Worm (Caenorhabditis elegans) whole organism, late embryonic: ENCODE results near the gene col-132.

Experiments used
- C38D4.7 ChIP-seq: fragments of 200-800 bp; sonication (Bioruptor generic); optimal IDR thresholded peaks from 2 replicates; lab custom pipeline; 2018; ENCODE audit warnings: mild to moderate bottlenecking, missing genetic modification characterization, moderate library complexity, missing compliant biosample characterization
- F13H6.1 ChIP-seq: sonication (generic microtip); optimal IDR thresholded peaks from 2 replicates; lab custom pipeline; 2016; ENCODE audit warnings: missing genetic modification characterization, missing compliant biosample characterization
- K02D7.2 ChIP-seq: sonication (generic microtip); optimal IDR thresholded peaks from 2 replicates; lab custom pipeline; 2017; ENCODE audit warnings: mild to moderate bottlenecking, missing genetic modification characterization, missing compliant biosample characterization
- K09A11.1 ChIP-seq: sonication (generic microtip); optimal IDR thresholded peaks from 2 replicates; lab custom pipeline; 2017; ENCODE audit warnings: antibody characterized with exemption, mild to moderate bottlenecking, missing genetic modification characterization, missing compliant biosample characterization; ENCODE audit not compliant: insufficient read depth
- Y22D7AL.16 ChIP-seq: sonication (generic microtip); optimal IDR thresholded peaks from 2 replicates; lab custom pipeline; 2016; ENCODE audit warnings: missing genetic modification characterization, missing compliant biosample characterization
- ahr-1 ChIP-seq: sonication (generic microtip); optimal IDR thresholded peaks from 2 replicates; lab custom pipeline; 2016; ENCODE audit warnings: missing genetic modification characterization, missing compliant biosample characterization
- ama-1 ChIP-seq: fragments of 150-350 bp; optimal IDR thresholded peaks from 2 replicates; lab custom pipeline; 2014
- ceh-14 ChIP-seq: sonication (generic microtip); optimal IDR thresholded peaks from 2 replicates; lab custom pipeline; 2016; ENCODE audit warnings: missing genotype, missing genetic modification characterization, missing compliant biosample characterization
- ceh-19 ChIP-seq: fragments of 200-800 bp; sonication (Bioruptor generic); optimal IDR thresholded peaks from 2 replicates; lab custom pipeline; 2018; ENCODE audit warnings: mild to moderate bottlenecking, missing genetic modification characterization, missing compliant biosample characterization
- ceh-22 ChIP-seq: sonication (generic microtip); optimal IDR thresholded peaks from 2 replicates; lab custom pipeline; 2017; ENCODE audit warnings: missing biosample characterization, missing genetic modification characterization
- ceh-24 ChIP-seq: sonication (generic microtip); optimal IDR thresholded peaks from 2 replicates; lab custom pipeline; 2016; ENCODE audit warnings: mild to moderate bottlenecking, missing genetic modification characterization, missing compliant biosample characterization
- ceh-30 ChIP-seq: fragments of 150-350 bp; optimal IDR thresholded peaks from 2 replicates; lab custom pipeline; 2014; ENCODE audit warnings: missing biosample characterization, missing genetic modification characterization
- ceh-31 ChIP-seq: sonication (generic microtip); optimal IDR thresholded peaks from 2 replicates; lab custom pipeline; 2016; ENCODE audit warnings: missing genetic modification characterization, missing compliant biosample characterization
- ceh-34 ChIP-seq: sonication (generic microtip); optimal IDR thresholded peaks from 2 replicates; lab custom pipeline; 2016; ENCODE audit warnings: mild to moderate bottlenecking, missing genetic modification characterization, missing compliant biosample characterization
- ceh-45 ChIP-seq: fragments of 200-800 bp; sonication (Bioruptor generic); IDR thresholded peaks from 2 replicates; pipeline ENCODE4 v1.3.6; 2022; ENCODE audit warnings: missing genetic modification reagents, missing genetic modification characterization, missing compliant biosample characterization
- ceh-48 ChIP-seq: sonication (generic microtip); optimal IDR thresholded peaks from 2 replicates; lab custom pipeline; 2016; ENCODE audit warnings: missing genetic modification characterization, inconsistent platforms, missing compliant biosample characterization
- ceh-9 ChIP-seq: sonication (generic microtip); optimal IDR thresholded peaks from 2 replicates; lab custom pipeline; 2016; ENCODE audit warnings: mild to moderate bottlenecking, missing genetic modification characterization, inconsistent platforms, missing compliant biosample characterization
- che-1 ChIP-seq: sonication (generic microtip); optimal IDR thresholded peaks from 2 replicates; lab custom pipeline; 2016; ENCODE audit warnings: mild to moderate bottlenecking, missing genetic modification characterization, missing compliant biosample characterization
- dmd-4 ChIP-seq: sonication (generic microtip); optimal IDR thresholded peaks from 2 replicates; lab custom pipeline; 2016; ENCODE audit warnings: borderline replicate concordance, missing genetic modification characterization, missing compliant biosample characterization
- dve-1 ChIP-seq: sonication (generic microtip); optimal IDR thresholded peaks from 2 replicates; lab custom pipeline; 2017; ENCODE audit warnings: antibody characterized with exemption, mild to moderate bottlenecking, missing genetic modification characterization, missing compliant biosample characterization
- elt-2 ChIP-seq: sonication (generic microtip); optimal IDR thresholded peaks from 2 replicates; lab custom pipeline; 2016; ENCODE audit warnings: missing genetic modification reagents, missing genetic modification characterization, missing compliant biosample characterization
- elt-4 ChIP-seq: sonication (generic microtip); optimal IDR thresholded peaks from 2 replicates; lab custom pipeline; 2016; ENCODE audit warnings: missing genetic modification characterization, missing compliant biosample characterization
- ets-4 ChIP-seq: sonication (generic microtip); optimal IDR thresholded peaks from 2 replicates; lab custom pipeline; 2016; ENCODE audit warnings: missing genetic modification characterization, missing compliant biosample characterization
- fax-1 ChIP-seq: sonication (generic microtip); optimal IDR thresholded peaks from 2 replicates; lab custom pipeline; 2016; ENCODE audit warnings: missing genotype, missing genetic modification characterization, missing compliant biosample characterization
- fkh-6 ChIP-seq: sonication (generic microtip); optimal IDR thresholded peaks from 2 replicates; lab custom pipeline; 2016; ENCODE audit warnings: missing genetic modification characterization, missing compliant biosample characterization
- gmeb-2 ChIP-seq: sonication (generic microtip); optimal IDR thresholded peaks from 2 replicates; lab custom pipeline; 2016; ENCODE audit warnings: missing genetic modification characterization, inconsistent platforms, missing compliant biosample characterization
- hlh-15 ChIP-seq: sonication (generic microtip); optimal IDR thresholded peaks from 2 replicates; lab custom pipeline; 2016; ENCODE audit warnings: missing genetic modification characterization, missing compliant biosample characterization
- hlh-8 ChIP-seq: sonication (generic microtip); optimal IDR thresholded peaks from 2 replicates; lab custom pipeline; 2016; ENCODE audit warnings: missing genotype, missing genetic modification characterization, missing compliant biosample characterization
- lim-6 ChIP-seq: sonication (generic microtip); optimal IDR thresholded peaks from 2 replicates; lab custom pipeline; 2016; ENCODE audit warnings: missing genetic modification characterization, missing compliant biosample characterization
- madf-2 ChIP-seq: sonication (generic microtip); optimal IDR thresholded peaks from 2 replicates; lab custom pipeline; 2017; ENCODE audit warnings: missing genetic modification characterization, missing compliant biosample characterization
- mec-3 ChIP-seq: sonication (generic microtip); optimal IDR thresholded peaks from 2 replicates; lab custom pipeline; 2016; ENCODE audit warnings: borderline replicate concordance, missing genetic modification characterization, missing compliant biosample characterization
- nfya-1 ChIP-seq: sonication (generic microtip); optimal IDR thresholded peaks from 2 replicates; lab custom pipeline; 2017; ENCODE audit warnings: missing genetic modification characterization, mild to moderate bottlenecking, missing compliant biosample characterization, antibody characterized with exemption, moderate library complexity
- nhr-11 ChIP-seq: fragments of 150-350 bp; optimal IDR thresholded peaks from 2 replicates; lab custom pipeline; 2014; ENCODE audit warnings: missing biosample characterization, missing genetic modification characterization
- nhr-232 ChIP-seq: sonication (generic microtip); optimal IDR thresholded peaks from 2 replicates; lab custom pipeline; 2016; ENCODE audit warnings: missing genetic modification characterization, missing compliant biosample characterization
- npax-4 ChIP-seq: sonication (generic microtip); optimal IDR thresholded peaks from 2 replicates; lab custom pipeline; 2016; ENCODE audit warnings: missing genetic modification characterization, missing compliant biosample characterization
- odd-2 ChIP-seq: sonication (generic microtip); optimal IDR thresholded peaks from 2 replicates; lab custom pipeline; 2017; ENCODE audit warnings: antibody characterized with exemption, mild to moderate bottlenecking, missing genetic modification characterization, missing compliant biosample characterization
- pag-3 ChIP-seq: sonication (generic microtip); optimal IDR thresholded peaks from 2 replicates; lab custom pipeline; 2016; ENCODE audit warnings: missing compliant biosample characterization, missing genetic modification characterization, borderline replicate concordance
- pha-2 ChIP-seq: sonication (generic microtip); optimal IDR thresholded peaks from 2 replicates; lab custom pipeline; 2017; ENCODE audit warnings: mild to moderate bottlenecking, missing genetic modification characterization, missing compliant biosample characterization
- pha-4 ChIP-seq: fragments of 150-350 bp; optimal IDR thresholded peaks from 2 replicates; lab custom pipeline; 2018; ENCODE audit warnings: missing biosample characterization, missing genetic modification reagents, missing genetic modification characterization
- pros-1 ChIP-seq: fragments of 150-350 bp; optimal IDR thresholded peaks from 2 replicates; lab custom pipeline; 2014; ENCODE audit warnings: missing biosample characterization, missing genetic modification reagents, missing genetic modification characterization
- ref-2 ChIP-seq: sonication (generic microtip); optimal IDR thresholded peaks from 2 replicates; lab custom pipeline; 2016; ENCODE audit warnings: missing genetic modification characterization, missing compliant biosample characterization
- rnt-1 ChIP-seq: sonication (generic microtip); optimal IDR thresholded peaks from 2 replicates; lab custom pipeline; 2016; ENCODE audit warnings: missing genetic modification characterization, missing compliant biosample characterization
- sdc-2 ChIP-seq: sonication (generic microtip); optimal IDR thresholded peaks from 2 replicates; lab custom pipeline; 2016; ENCODE audit warnings: missing genotype, missing genetic modification characterization, missing compliant biosample characterization
- sox-2 ChIP-seq: fragments of 200-800 bp; sonication (Bioruptor generic); IDR thresholded peaks from 2 replicates; pipeline ENCODE4 v1.3.6; 2022; ENCODE audit warnings: missing genetic modification reagents, missing genetic modification characterization, missing compliant biosample characterization
- sox-4 ChIP-seq: sonication (generic microtip); optimal IDR thresholded peaks from 2 replicates; lab custom pipeline; 2017; ENCODE audit warnings: mild to moderate bottlenecking, missing genetic modification characterization, inconsistent platforms, missing compliant biosample characterization
- syd-9 ChIP-seq: sonication (generic microtip); optimal IDR thresholded peaks from 2 replicates; lab custom pipeline; 2016; ENCODE audit warnings: mild to moderate bottlenecking, missing genetic modification characterization, moderate library complexity, missing compliant biosample characterization
- tbx-2 ChIP-seq: sonication (generic microtip); optimal IDR thresholded peaks from 2 replicates; lab custom pipeline; 2016; ENCODE audit warnings: missing genetic modification characterization, missing compliant biosample characterization
- ttx-3 ChIP-seq: sonication (generic microtip); optimal IDR thresholded peaks from 2 replicates; lab custom pipeline; 2016; ENCODE audit warnings: missing genetic modification reagents, missing genetic modification characterization, missing compliant biosample characterization
- unc-3 ChIP-seq, 2 experiments: fragments of 200-800 bp in 1 of 2; sonication (Bioruptor generic) in 1 of 2; sonication (generic microtip) in 1 of 2; conservative IDR thresholded peaks in 1 of 2; optimal IDR thresholded peaks in 1 of 2; 2 replicates each; pipeline versions ENCODE4 v1.3.6 to Lab custom; 2016 to 2022; ENCODE audit warnings: missing compliant biosample characterization in 2 of 2, missing genetic modification characterization in 2 of 2, missing genetic modification reagents in 1 of 2
- unc-42 ChIP-seq: sonication (generic microtip); optimal IDR thresholded peaks from 2 replicates; lab custom pipeline; 2016; ENCODE audit warnings: missing genotype, missing genetic modification characterization, missing compliant biosample characterization
- unc-55 ChIP-seq: sonication (generic microtip); optimal IDR thresholded peaks from 2 replicates; lab custom pipeline; 2017; ENCODE audit warnings: missing biosample characterization, missing genetic modification reagents, missing genetic modification characterization
- unc-86 ChIP-seq: sonication (generic microtip); optimal IDR thresholded peaks from 2 replicates; lab custom pipeline; 2016; ENCODE audit warnings: missing genetic modification characterization, missing compliant biosample characterization
- zip-5 ChIP-seq: sonication (generic microtip); optimal IDR thresholded peaks from 2 replicates; lab custom pipeline; 2016; ENCODE audit warnings: missing genetic modification characterization, missing compliant biosample characterization
- ztf-16 ChIP-seq: sonication (generic microtip); optimal IDR thresholded peaks from 2 replicates; lab custom pipeline; 2017; ENCODE audit warnings: missing genetic modification characterization, missing compliant biosample characterization

The col-132 gene

ce11 chrIV:13098652-13099051 is 7.8 kb upstream of the col-132 start, which contains the start of the genes dli-1, tin-9.2 and exos-4.1:
Gene dli-1, minus strand, starts transcription at chrIV:13098792.
Gene tin-9.2, plus strand, starts transcription at chrIV:13098995.
Gene exos-4.1, plus strand, starts transcription at chrIV:13098999.
- TF ChIP-seq K02D7.2 (tag; lab: Kevin White, UChicago) (no peak), ceh-30 (tag; lab: Kevin White, UChicago) (no peak), lim-6 (tag; lab: Kevin White, UChicago) (no peak), ceh-31 (tag; lab: Kevin White, UChicago) (peak; percentile 21), ceh-9 (tag; lab: Kevin White, UChicago) (no peak), ref-2 (tag; lab: Kevin White, UChicago) (no peak), unc-86 (tag; lab: Kevin White, UChicago) (no peak), unc-3 (GFP tag; conservative IDR thresholded peaks at IDR 0.05; lab: Robert Waterston, UW) (no peak), unc-3 (tag; optimal IDR thresholded peaks at IDR 0.05; lab: Kevin White, UChicago) (no peak), sox-4 (tag; lab: Kevin White, UChicago) (no peak), ceh-48 (tag; lab: Kevin White, UChicago) (no peak), madf-2 (tag; lab: Kevin White, UChicago) (no peak), pag-3 (tag; lab: Kevin White, UChicago) (no peak), nhr-11 (tag; lab: Kevin White, UChicago) (no peak), unc-42 (tag; lab: Kevin White, UChicago) (peak; percentile 95), ztf-16 (tag; lab: Kevin White, UChicago) (no peak), Y22D7AL.16 (tag; lab: Kevin White, UChicago) (no peak), hlh-8 (tag; lab: Kevin White, UChicago) (no peak), elt-4 (tag; lab: Kevin White, UChicago) (no peak), pha-4 (no peak), hlh-15 (tag; lab: Kevin White, UChicago) (no peak), nhr-232 (tag; lab: Kevin White, UChicago) (no peak), tbx-2 (peak; percentile 35), dve-1 (tag; lab: Kevin White, UChicago) (no peak), ama-1 (lab: Kevin White, UChicago) (no peak), syd-9 (tag; lab: Kevin White, UChicago) (no peak), unc-55 (GFP tag; lab: Kevin White, UChicago) (no peak), ceh-14 (tag; lab: Kevin White, UChicago) (peak; percentile 57), rnt-1 (tag; lab: Kevin White, UChicago) (peak; percentile 2), ceh-45 (GFP tag; lab: Robert Waterston, UW) (no peak), fkh-6 (tag; lab: Kevin White, UChicago) (no peak), sox-2 (GFP tag; lab: Robert Waterston, UW) (no peak), ttx-3 (tag; lab: Kevin White, UChicago) (no peak), elt-2 (tag; lab: Kevin White, UChicago) (no peak), ahr-1 (tag; lab: Kevin White, UChicago) (no peak), nfya-1 (tag; lab: Kevin White, UChicago) (peak; percentile 47), pros-1 (no peak), ets-4 (tag; lab: Kevin White, UChicago) (no peak), zip-5 (tag; lab: Kevin White, UChicago) (no peak), odd-2 (no peak), ceh-34 (tag; lab: Kevin White, UChicago) (peak; percentile 9), sdc-2 (no peak), ceh-24 (tag; lab: Kevin White, UChicago) (no peak), gmeb-2 (no peak), pha-2 (tag; lab: Kevin White, UChicago) (no peak), npax-4 (no peak), dmd-4 (tag; lab: Kevin White, UChicago) (no peak), mec-3 (no peak), F13H6.1 (tag; lab: Kevin White, UChicago) (no peak), C38D4.7 (GFP tag; lab: Kevin White, UChicago) (no peak), ceh-22 (no peak), che-1 (tag; lab: Kevin White, UChicago) (no peak), K09A11.1 (tag; lab: Kevin White, UChicago) (no peak), fax-1 (tag; lab: Kevin White, UChicago) (peak; percentile 0), ceh-19 (GFP tag; lab: Kevin White, UChicago) (no peak)
